Fruit fly (Drosophila melanogaster) Kc167 (cell line): ENCODE measurements around the gene twit.

Experiments used
- Myc ChIP-seq: fragments of >200 bp; optimal IDR thresholded peaks from 2 replicates; lab custom pipeline; 2017; ENCODE audit warnings: missing external identifiers
- Sin3A ChIP-seq: fragments of >200 bp; optimal IDR thresholded peaks from 2 replicates; lab custom pipeline; 2018; ENCODE audit warnings: missing external identifiers
- h ChIP-seq: fragments of >200 bp; optimal IDR thresholded peaks from 3 replicates; lab custom pipeline; 2018; ENCODE audit warnings: missing external identifiers
- insv ChIP-seq: fragments of >200 bp; optimal IDR thresholded peaks from 3 replicates; lab custom pipeline; 2018; ENCODE audit warnings: missing external identifiers
- ttk ChIP-seq: sonication (Bioruptor generic); optimal IDR thresholded peaks from 2 replicates; lab custom pipeline; 2017; ENCODE audit warnings: missing external identifiers

dm6 chr2L:20851592-20851991, 786 bp upstream of the twit start:
- TF ChIP-seq Sin3A (lab: Kevin White, UChicago): no peak
- no peak for TF ChIP-seq h (lab: Kevin White, UChicago)
- TF ChIP-seq ttk (lab: Kevin White, UChicago): no peak
- TF ChIP-seq Myc (lab: Kevin White, UChicago): no peak
- no peak for TF ChIP-seq insv (lab: Kevin White, UChicago)
